Worm (Caenorhabditis elegans) whole organism, mixed stage, embryonic: ENCODE data around the gene unc-96.
A peak's percentile ranks its signal among the peaks of the same experiment; 100 is the strongest.

Source experiments
- blmp-1 ChIP-seq: fragments of 150-350 bp; optimal IDR thresholded peaks from 2 replicates; lab custom pipeline; 2014; ENCODE audit warnings: missing biosample characterization, missing genetic modification characterization
- ceh-39 ChIP-seq: fragments of 150-350 bp; optimal IDR thresholded peaks from 2 replicates; lab custom pipeline; 2014; ENCODE audit warnings: missing biosample characterization, missing genetic modification characterization
- ceh-43 ChIP-seq: fragments of 200-800 bp; sonication (Bioruptor generic); optimal IDR thresholded peaks from 2 replicates; lab custom pipeline; 2018; ENCODE audit warnings: mild to moderate bottlenecking, missing genetic modification characterization, moderate library complexity, missing compliant biosample characterization
- ces-1 ChIP-seq: fragments of 150-350 bp; optimal IDR thresholded peaks from 2 replicates; lab custom pipeline; 2014; ENCODE audit warnings: missing biosample characterization, missing genetic modification reagents, missing genetic modification characterization
- cnd-1 ChIP-seq: fragments of 200-800 bp; sonication (Bioruptor generic); optimal IDR thresholded peaks from 2 replicates; lab custom pipeline; 2018; ENCODE audit warnings: mild to moderate bottlenecking, missing genetic modification characterization, missing compliant biosample characterization
- drap-1 ChIP-seq: fragments of 200-800 bp; sonication (Bioruptor generic); optimal IDR thresholded peaks from 3 replicates; lab custom pipeline; 2018; ENCODE audit warnings: mild to moderate bottlenecking, missing genetic modification characterization, missing compliant biosample characterization
- elt-1 ChIP-seq: sonication (generic microtip); optimal IDR thresholded peaks from 2 replicates; lab custom pipeline; 2017; ENCODE audit warnings: missing genetic modification characterization, mild to moderate bottlenecking, missing compliant biosample characterization, antibody characterized with exemption, moderate library complexity, borderline replicate concordance; ENCODE audit not compliant: insufficient read depth
- elt-3 ChIP-seq: fragments of 150-350 bp; optimal IDR thresholded peaks from 2 replicates; lab custom pipeline; 2014; ENCODE audit warnings: missing biosample characterization, missing genetic modification characterization
- flh-1 ChIP-seq: fragments of 200-800 bp; sonication (Bioruptor generic); optimal IDR thresholded peaks from 2 replicates; lab custom pipeline; 2018; ENCODE audit warnings: mild to moderate bottlenecking, missing genetic modification characterization, moderate library complexity, missing compliant biosample characterization
- ham-2 ChIP-seq: fragments of 200-800 bp; sonication (Bioruptor generic); optimal IDR thresholded peaks from 2 replicates; lab custom pipeline; 2018; ENCODE audit warnings: mild to moderate bottlenecking, missing genetic modification characterization, missing compliant biosample characterization
- hlh-1 ChIP-seq: fragments of 150-350 bp; optimal IDR thresholded peaks from 2 replicates; lab custom pipeline; 2014; ENCODE audit warnings: missing biosample characterization, missing genetic modification reagents, missing genetic modification characterization
- lin-13 ChIP-seq: fragments of 150-350 bp; optimal IDR thresholded peaks from 2 replicates; lab custom pipeline; 2014; ENCODE audit warnings: missing biosample characterization, missing genetic modification characterization
- lin-32 ChIP-seq: fragments of 200-800 bp; sonication (Bioruptor generic); optimal IDR thresholded peaks from 2 replicates; lab custom pipeline; 2018; ENCODE audit warnings: mild to moderate bottlenecking, missing genetic modification characterization, missing compliant biosample characterization
- lsy-2 ChIP-seq: fragments of 150-350 bp; optimal IDR thresholded peaks from 2 replicates; lab custom pipeline; 2014; ENCODE audit warnings: missing biosample characterization, missing genetic modification characterization
- mep-1 ChIP-seq: fragments of 150-350 bp; optimal IDR thresholded peaks from 2 replicates; lab custom pipeline; 2017; ENCODE audit warnings: missing biosample characterization, missing genetic modification reagents, missing genetic modification characterization, inconsistent platforms
- nhr-12 ChIP-seq: fragments of 150-350 bp; optimal IDR thresholded peaks from 2 replicates; lab custom pipeline; 2014; ENCODE audit warnings: missing biosample characterization, missing genetic modification characterization
- nhr-2 ChIP-seq: fragments of 150-350 bp; optimal IDR thresholded peaks from 2 replicates; lab custom pipeline; 2014; ENCODE audit warnings: missing biosample characterization, missing genetic modification characterization
- nhr-28 ChIP-seq: fragments of 150-350 bp; optimal IDR thresholded peaks from 2 replicates; lab custom pipeline; 2014; ENCODE audit warnings: missing biosample characterization, missing genetic modification characterization
- pha-4 ChIP-seq: fragments of 150-350 bp; optimal IDR thresholded peaks from 2 replicates; lab custom pipeline; 2018; ENCODE audit warnings: missing biosample characterization, missing genetic modification reagents, missing genetic modification characterization
- sem-2 ChIP-seq: fragments of 200-800 bp; sonication (Bioruptor generic); optimal IDR thresholded peaks from 2 replicates; lab custom pipeline; 2018; ENCODE audit warnings: mild to moderate bottlenecking, missing genetic modification characterization, missing compliant biosample characterization
- snpc-4 ChIP-seq: fragments of 150-350 bp; optimal IDR thresholded peaks from 2 replicates; lab custom pipeline; 2014; ENCODE audit warnings: missing biosample characterization, missing genetic modification characterization
- sptf-1 ChIP-seq: sonication (generic microtip); optimal IDR thresholded peaks from 2 replicates; lab custom pipeline; 2017; ENCODE audit warnings: mild to moderate bottlenecking, missing genetic modification characterization, moderate library complexity, missing compliant biosample characterization
- tbx-8 ChIP-seq: fragments of 200-800 bp; sonication (Bioruptor generic); optimal IDR thresholded peaks from 2 replicates; lab custom pipeline; 2018; ENCODE audit warnings: mild to moderate bottlenecking, missing genetic modification characterization, moderate library complexity, missing compliant biosample characterization
- unc-120 ChIP-seq: sonication (generic microtip); optimal IDR thresholded peaks from 2 replicates; lab custom pipeline; 2017; ENCODE audit warnings: missing genetic modification characterization, missing compliant biosample characterization; ENCODE audit not compliant: poor library complexity, severe bottlenecking
- unc-39 ChIP-seq: fragments of 150-350 bp; optimal IDR thresholded peaks from 2 replicates; lab custom pipeline; 2014; ENCODE audit warnings: missing biosample characterization, missing genetic modification characterization
- unc-62 ChIP-seq: fragments of 150-350 bp; optimal IDR thresholded peaks from 2 replicates; lab custom pipeline; 2014; ENCODE audit warnings: missing biosample characterization, missing genetic modification reagents, missing genetic modification characterization
- zip-8 ChIP-seq: fragments of 150-350 bp; optimal IDR thresholded peaks from 2 replicates; lab custom pipeline; 2014; ENCODE audit warnings: missing biosample characterization, missing genetic modification characterization
- ztf-11 ChIP-seq: fragments of 150-350 bp; optimal IDR thresholded peaks from 2 replicates; lab custom pipeline; 2014; ENCODE audit warnings: missing biosample characterization, missing genetic modification characterization

Gene unc-96

ce11 chrX:621190-621589, at the start of gene unc-96:
TSS of gene unc-96 (minus strand) at chrX:621290.
- no peak for TF ChIP-seq flh-1
- TF ChIP-seq zip-8 (tag; lab: Kevin White, UChicago), result no peak
- TF ChIP-seq nhr-28, result no peak

ce11 chrX:670603-671002, 49.5 kb upstream of the unc-96 start, which contains the start of gene T19D7.6:
TSS of gene T19D7.6 (minus strand) at chrX:670800.
- TF ChIP-seq unc-39 (tag; lab: Kevin White, UChicago), result no peak
- TF ChIP-seq cnd-1 (tag; lab: Kevin White, UChicago), result no peak
- TF ChIP-seq lin-13 (tag; lab: Kevin White, UChicago), result no peak

DNA sequence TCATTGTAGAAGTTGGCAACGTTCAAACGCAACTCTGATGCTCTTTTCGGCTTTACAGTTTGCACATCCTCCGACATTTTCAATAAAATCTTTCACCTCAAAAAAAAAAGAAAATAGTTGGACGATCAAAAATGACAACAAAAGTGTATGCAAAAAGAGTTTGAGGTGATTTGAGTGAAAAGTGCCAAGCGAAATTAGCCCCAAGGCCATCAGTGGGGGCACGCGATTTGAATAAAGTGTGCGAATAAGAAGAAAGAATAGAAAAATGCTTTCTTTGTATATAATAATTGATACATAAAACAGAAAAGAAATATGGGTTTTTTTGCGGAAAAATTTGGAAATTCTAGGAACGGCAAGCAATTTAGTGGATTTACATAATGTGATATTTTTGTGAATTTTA, 45.0 kb upstream of the unc-96 start, which contains the start of gene T19D7.5:
TSS of gene T19D7.5 (minus strand) at position 101 of the 400 bp plus-strand sequence.
- TF ChIP-seq pha-4 (tag; lab: Kevin White, UChicago) (no peak), hlh-1 (tag; lab: Kevin White, UChicago) (no peak), ces-1 (no peak), unc-120 (tag; lab: Kevin White, UChicago) (no peak), mep-1 (tag; lab: Kevin White, UChicago) (no peak), elt-1 (tag; lab: Kevin White, UChicago) (no peak), snpc-4 (tag; lab: Kevin White, UChicago) (no peak), ceh-39 (tag; lab: Kevin White, UChicago) (no peak), zip-8 (tag; lab: Kevin White, UChicago) (no peak), sptf-1 (tag; lab: Kevin White, UChicago) (no peak), lin-32 (GFP tag; lab: Kevin White, UChicago) (no peak), ceh-43 (GFP tag; lab: Kevin White, UChicago) (no peak), ztf-11 (tag; lab: Kevin White, UChicago) (no peak), blmp-1 (no peak), tbx-8 (GFP tag; lab: Kevin White, UChicago) (no peak)

- TF ChIP-seq ces-1 (peak; percentile 22), tbx-8 (GFP tag; lab: Kevin White, UChicago) (no peak)
These were observed 40.7 kb upstream of the unc-96 start, which contains the start of gene rund-1 for ce11 chrX:661727-662330. TSS of gene rund-1 (minus strand) at chrX:661777.

ce11 chrX:655884-656283, 34.8 kb upstream of the unc-96 start, which contains the start of gene lpr-7:
TSS of gene lpr-7 (plus strand) at chrX:656184.
- TF ChIP-seq sptf-1 (tag; lab: Kevin White, UChicago) (no peak), snpc-4 (tag; lab: Kevin White, UChicago) (no peak), elt-3 (no peak), tbx-8 (GFP tag; lab: Kevin White, UChicago) (no peak), sem-2 (no peak), nhr-28 (no peak), ztf-11 (tag; lab: Kevin White, UChicago) (no peak), nhr-12 (tag; lab: Kevin White, UChicago) (no peak), mep-1 (tag; lab: Kevin White, UChicago) (no peak), nhr-2 (tag; lab: Kevin White, UChicago) (no peak), unc-62 (GFP tag; lab: Kevin White, UChicago) (no peak), lin-32 (GFP tag; lab: Kevin White, UChicago) (no peak)

DNA sequence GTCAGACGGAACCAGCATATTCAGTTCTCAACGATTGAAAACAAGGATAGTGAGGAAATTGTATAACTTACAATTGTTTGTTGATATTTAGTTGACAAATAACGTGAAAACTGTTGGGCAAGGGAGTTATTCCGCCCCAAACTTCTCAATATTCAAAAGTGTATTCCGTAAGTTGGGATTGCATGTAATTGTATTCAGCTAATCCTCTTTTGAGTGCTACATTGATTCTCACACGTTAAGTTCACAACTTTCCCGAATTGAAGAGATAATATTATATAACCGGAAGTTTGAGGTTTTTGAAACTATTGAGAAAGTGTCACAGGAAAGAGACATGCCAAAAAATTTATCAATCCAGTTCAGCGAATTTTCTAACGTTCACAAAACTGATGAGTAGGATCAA, 33.7 kb upstream of the unc-96 start, which contains the start of gene ifc-2:
TSS of gene ifc-2 (minus strand) at position 101 of the 400 bp plus-strand sequence.
- TF ChIP-seq ham-2 (no peak), drap-1 (no peak), sptf-1 (tag; lab: Kevin White, UChicago) (no peak), lsy-2 (tag; lab: Kevin White, UChicago) (no peak), cnd-1 (tag; lab: Kevin White, UChicago) (no peak), ceh-43 (GFP tag; lab: Kevin White, UChicago) (no peak), nhr-28 (no peak), nhr-2 (tag; lab: Kevin White, UChicago) (no peak), blmp-1 (no peak)
